Worm (Caenorhabditis elegans): ENCODE measurements around the gene fre-1.
A peak's percentile ranks its signal among the peaks of the same experiment; 100 is the strongest.

The fre-1 gene

ce11 chrV:20104417-20104816 lies 16.9 kb upstream of the fre-1 start:
- no peak for TF ChIP-seq nfya-2 (GFP tag; IDR thresholded peaks at IDR 0.05)
- no peak for TF ChIP-seq D2030.7 (GFP tag; IDR thresholded peaks at IDR 0.05)
- TF ChIP-seq mxl-1 (tag; optimal IDR thresholded peaks at IDR 0.05): no peak
- TF ChIP-seq madf-3 (GFP tag; IDR thresholded peaks at IDR 0.05): no peak
- no peak for TF ChIP-seq chd-7 (tag; optimal IDR thresholded peaks at IDR 0.05)
- no peak for TF ChIP-seq nhr-90 (tag; optimal IDR thresholded peaks at IDR 0.05)
- TF ChIP-seq sptf-2 (GFP tag; optimal IDR thresholded peaks at IDR 0.05): no peak
- TF ChIP-seq efl-1 (GFP tag; optimal IDR thresholded peaks at IDR 0.05): no peak
- no peak for TF ChIP-seq rec-8 (tag; optimal IDR thresholded peaks at IDR 0.05)
- TF ChIP-seq ztf-18 (tag; optimal IDR thresholded peaks at IDR 0.05): no peak
- no peak for TF ChIP-seq nhr-27 (tag; optimal IDR thresholded peaks at IDR 0.05)
- no peak for TF ChIP-seq let-607 (tag; optimal IDR thresholded peaks at IDR 0.05)
- no peak for TF ChIP-seq nfya-1 (tag; optimal IDR thresholded peaks at IDR 0.05; ENCODE audit: borderline replicate concordance, insufficient read depth)
- no peak for TF ChIP-seq ccch-3 (GFP tag; optimal IDR thresholded peaks at IDR 0.05)
- TF ChIP-seq madf-8 (GFP tag; conservative IDR thresholded peaks at IDR 0.05): no peak

ce11 chrV:20097164-20097563 lies 9.6 kb upstream of the fre-1 start:
- TF ChIP-seq zfh-2 (GFP tag; conservative IDR thresholded peaks at IDR 0.05) (peak; percentile 77), mel-28 (tag; optimal IDR thresholded peaks at IDR 0.05; ENCODE audit: borderline replicate concordance) (no peak)

DNA sequence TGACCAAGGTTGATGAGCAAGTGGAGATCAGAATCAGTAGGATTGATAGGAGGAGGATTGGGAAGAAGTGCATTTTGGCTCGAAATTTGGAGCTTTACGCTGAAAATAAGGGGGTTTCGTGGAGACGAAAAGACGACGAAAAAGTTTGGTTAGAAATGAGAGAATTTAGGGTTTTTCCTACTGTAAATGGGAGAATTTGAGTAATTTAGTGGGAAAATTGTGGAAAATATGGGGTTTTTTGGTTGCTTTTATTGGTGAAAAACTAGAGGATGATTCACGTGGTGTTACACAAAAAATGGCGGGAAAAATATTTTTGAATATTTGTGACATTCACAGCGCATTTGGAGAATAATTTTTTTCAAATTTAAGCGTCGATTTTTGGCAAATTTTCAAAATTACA lies 7.4 kb upstream of the fre-1 start, which contains the start of gene nlp-69:
Gene nlp-69 (minus strand): TSS at position 101 of the 400 bp plus-strand sequence.
- TF ChIP-seq cebp-2 (GFP tag; IDR thresholded peaks at IDR 0.05): no peak
- TF ChIP-seq atf-7 (tag; optimal IDR thresholded peaks at IDR 0.05): no peak
- no peak for TF ChIP-seq fkh-3 (tag; optimal IDR thresholded peaks at IDR 0.05)
- TF ChIP-seq lin-54 (GFP tag; optimal IDR thresholded peaks at IDR 0.05): no peak
- no peak for TF ChIP-seq F57C9.4 (tag; optimal IDR thresholded peaks at IDR 0.05)
- TF ChIP-seq athp-1 (tag; optimal IDR thresholded peaks at IDR 0.05): no peak
- no peak for TF ChIP-seq lsy-27 (tag; optimal IDR thresholded peaks at IDR 0.05; ENCODE audit: borderline replicate concordance, insufficient read depth)
- TF ChIP-seq hmg-20 (GFP tag; IDR thresholded peaks at IDR 0.05): no peak
- TF ChIP-seq ztf-25 (GFP tag; IDR thresholded peaks at IDR 0.05): no peak
- no peak for TF ChIP-seq hmg-1.2 (GFP tag; IDR thresholded peaks at IDR 0.05)

- TF ChIP-seq ceh-40 (GFP tag; IDR thresholded peaks at IDR 0.05) (no peak), zim-3 (tag; optimal IDR thresholded peaks at IDR 0.05) (no peak), egrh-3 (GFP tag; IDR thresholded peaks at IDR 0.05) (no peak), hrde-1 (tag; optimal IDR thresholded peaks at IDR 0.05; ENCODE audit: borderline replicate concordance) (no peak), ceh-79 (tag; optimal IDR thresholded peaks at IDR 0.05) (no peak), dpl-1 (GFP tag; optimal IDR thresholded peaks at IDR 0.05) (no peak), attf-6 (GFP tag; IDR thresholded peaks at IDR 0.05) (no peak), unc-130 (GFP tag; optimal IDR thresholded peaks at IDR 0.05) (no peak), tlf-1 (GFP tag; optimal IDR thresholded peaks at IDR 0.05) (no peak), egl-44 (GFP tag; IDR thresholded peaks at IDR 0.05) (no peak), Y79H2A.3 (GFP tag; conservative IDR thresholded peaks at IDR 0.05) (no peak), fkh-3 (tag; optimal IDR thresholded peaks at IDR 0.05) (no peak), pbrm-1 (GFP tag; IDR thresholded peaks at IDR 0.05) (no peak), attf-5 (GFP tag; optimal IDR thresholded peaks at IDR 0.05) (no peak)
These were observed 6.4 kb upstream of the fre-1 start for ce11 chrV:20093940-20094339.

All from whole organism, young adult.